Worm (Caenorhabditis elegans): Measurements from ENCODE around the gene B0547.2.

B0547.2 gene

DNA sequence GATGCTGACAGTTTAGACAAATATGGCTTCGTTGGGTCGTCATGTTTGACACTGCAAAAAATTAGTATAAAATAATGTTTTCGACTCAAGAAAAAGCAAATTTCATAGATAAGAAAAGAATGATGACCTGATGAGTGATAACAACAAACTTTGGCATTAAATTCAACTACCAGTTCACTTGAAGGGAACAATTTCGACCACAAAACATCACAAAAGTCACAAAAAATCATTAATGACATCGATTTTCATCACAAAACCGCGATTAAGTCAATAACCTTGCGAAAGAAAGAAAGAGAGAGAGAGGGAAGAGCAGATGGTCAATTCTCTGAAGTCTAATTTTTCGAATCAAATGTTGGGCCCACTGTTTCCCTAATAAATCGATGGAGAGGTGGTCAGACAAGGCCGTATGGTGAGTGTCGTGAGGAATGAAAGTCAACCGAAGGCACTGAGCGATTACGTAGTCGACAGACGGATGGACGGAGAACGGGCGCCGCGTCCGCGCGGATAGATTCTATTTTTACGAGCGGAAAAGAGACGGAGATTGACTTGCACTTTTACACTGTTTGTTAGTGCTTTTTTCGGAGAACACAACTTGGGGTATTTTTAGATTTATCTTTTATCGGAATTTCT, 18.7 kb downstream of the B0547.2 start, which contains the start of gene bec-1:
bec-1 (minus strand) TSS at position 51 of the 630 bp plus-strand sequence.
- TF ChIP-seq T22C8.4 (GFP tag; IDR thresholded peaks at IDR 0.05), result no peak
- TF ChIP-seq cog-1 (tag; optimal IDR thresholded peaks at IDR 0.05), result no peak
- no peak for TF ChIP-seq ztf-29 (GFP tag; IDR thresholded peaks at IDR 0.05)
- no peak for TF ChIP-seq med-1 (GFP tag; optimal IDR thresholded peaks at IDR 0.05; ENCODE audit: insufficient read depth)
- TF ChIP-seq klf-2 (GFP tag; conservative IDR thresholded peaks at IDR 0.05), result no peak
- TF ChIP-seq ztf-23 (GFP tag; IDR thresholded peaks at IDR 0.05), result no peak
- TF ChIP-seq flt-1 (GFP tag; IDR thresholded peaks at IDR 0.05), result no peak
- TF ChIP-seq tab-1 (GFP tag; IDR thresholded peaks at IDR 0.05), result no peak
- TF ChIP-seq ref-1 (GFP tag; conservative IDR thresholded peaks at IDR 0.05), result no peak

DNA sequence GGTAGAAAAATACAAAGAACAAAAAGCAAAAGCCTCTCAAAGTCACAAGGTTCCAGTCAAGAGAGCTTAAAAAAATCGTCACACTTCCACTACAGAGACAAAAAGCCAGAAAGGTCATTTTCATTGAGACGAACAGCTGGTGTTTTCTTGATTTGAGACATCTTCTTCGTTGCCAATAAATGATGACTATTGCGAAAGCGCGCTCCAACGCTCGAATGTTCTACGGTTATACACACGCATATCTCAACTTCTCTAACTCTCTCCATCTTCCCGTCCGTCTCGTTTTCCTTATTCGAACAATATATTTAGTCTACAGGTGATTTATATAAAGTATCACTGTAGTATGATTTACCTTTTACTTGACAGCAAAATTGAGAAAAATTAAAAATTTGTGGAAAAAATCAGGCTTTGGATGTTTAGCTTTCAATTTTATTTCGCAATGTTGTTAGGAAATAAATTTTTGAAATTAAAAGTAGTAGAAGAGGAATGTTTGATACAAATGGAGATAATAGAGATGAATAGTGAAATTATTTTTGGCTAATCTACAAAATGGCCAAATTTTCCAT, 19.6 kb downstream of the B0547.2 start:
- TF ChIP-seq tab-1 (GFP tag; IDR thresholded peaks at IDR 0.05), result no peak
- no peak for TF ChIP-seq med-1 (GFP tag; optimal IDR thresholded peaks at IDR 0.05; ENCODE audit: insufficient read depth)
- TF ChIP-seq ztf-23 (GFP tag; IDR thresholded peaks at IDR 0.05), result no peak
- no peak for TF ChIP-seq ztf-29 (GFP tag; IDR thresholded peaks at IDR 0.05)
- no peak for TF ChIP-seq cog-1 (tag; optimal IDR thresholded peaks at IDR 0.05)
- TF ChIP-seq klf-2 (GFP tag; conservative IDR thresholded peaks at IDR 0.05), result no peak
- no peak for TF ChIP-seq ref-1 (GFP tag; conservative IDR thresholded peaks at IDR 0.05)
- no peak for TF ChIP-seq flt-1 (GFP tag; IDR thresholded peaks at IDR 0.05)
- TF ChIP-seq T22C8.4 (GFP tag; IDR thresholded peaks at IDR 0.05), result no peak

- no peak for TF ChIP-seq cog-1 (tag; optimal IDR thresholded peaks at IDR 0.05)
- no peak for TF ChIP-seq ztf-23 (GFP tag; IDR thresholded peaks at IDR 0.05)
- no peak for TF ChIP-seq klf-2 (GFP tag; conservative IDR thresholded peaks at IDR 0.05)
- no peak for TF ChIP-seq T22C8.4 (GFP tag; IDR thresholded peaks at IDR 0.05)
- TF ChIP-seq ref-1 (GFP tag; conservative IDR thresholded peaks at IDR 0.05), result no peak
- TF ChIP-seq flt-1 (GFP tag; IDR thresholded peaks at IDR 0.05), result no peak
- TF ChIP-seq ztf-29 (GFP tag; IDR thresholded peaks at IDR 0.05), result no peak
- no peak for TF ChIP-seq med-1 (GFP tag; optimal IDR thresholded peaks at IDR 0.05; ENCODE audit: insufficient read depth)
- no peak for TF ChIP-seq tab-1 (GFP tag; IDR thresholded peaks at IDR 0.05)
Observed at ce11 chrIV:5666115-5667028, 20.6 kb downstream of the B0547.2 start.

- no peak for TF ChIP-seq cog-1 (tag; optimal IDR thresholded peaks at IDR 0.05)
- TF ChIP-seq ztf-29 (GFP tag; IDR thresholded peaks at IDR 0.05), result no peak
- TF ChIP-seq ztf-23 (GFP tag; IDR thresholded peaks at IDR 0.05), result no peak
- no peak for TF ChIP-seq med-1 (GFP tag; optimal IDR thresholded peaks at IDR 0.05; ENCODE audit: insufficient read depth)
- TF ChIP-seq flt-1 (GFP tag; IDR thresholded peaks at IDR 0.05), result no peak
- TF ChIP-seq tab-1 (GFP tag; IDR thresholded peaks at IDR 0.05), result no peak
- TF ChIP-seq T22C8.4 (GFP tag; IDR thresholded peaks at IDR 0.05), result no peak
- no peak for TF ChIP-seq ref-1 (GFP tag; conservative IDR thresholded peaks at IDR 0.05)
- TF ChIP-seq klf-2 (GFP tag; conservative IDR thresholded peaks at IDR 0.05), result no peak
Observed at ce11 chrIV:5667191-5667590, 21.4 kb downstream of the B0547.2 start.

- TF ChIP-seq flt-1 (GFP tag; IDR thresholded peaks at IDR 0.05), result no peak
- TF ChIP-seq med-1 (GFP tag; optimal IDR thresholded peaks at IDR 0.05; ENCODE audit: insufficient read depth), result no peak
- no peak for TF ChIP-seq tab-1 (GFP tag; IDR thresholded peaks at IDR 0.05)
- no peak for TF ChIP-seq T22C8.4 (GFP tag; IDR thresholded peaks at IDR 0.05)
- TF ChIP-seq cog-1 (tag; optimal IDR thresholded peaks at IDR 0.05), result no peak
- TF ChIP-seq ztf-23 (GFP tag; IDR thresholded peaks at IDR 0.05), result no peak
- TF ChIP-seq ref-1 (GFP tag; conservative IDR thresholded peaks at IDR 0.05), result no peak
- TF ChIP-seq ztf-29 (GFP tag; IDR thresholded peaks at IDR 0.05), result no peak
- no peak for TF ChIP-seq klf-2 (GFP tag; conservative IDR thresholded peaks at IDR 0.05)
Observed at ce11 chrIV:5669459-5669858, 23.7 kb downstream of the B0547.2 start, which contains the start of gene T19E7.6. TSS of gene T19E7.6 (minus strand) at chrIV:5669503.

- no peak for TF ChIP-seq cog-1 (tag; optimal IDR thresholded peaks at IDR 0.05)
Observed at ce11 chrIV:5671325-5671724, 25.5 kb downstream of the B0547.2 start.

- no peak for TF ChIP-seq ztf-29 (GFP tag; IDR thresholded peaks at IDR 0.05)
- TF ChIP-seq med-1 (GFP tag; optimal IDR thresholded peaks at IDR 0.05; ENCODE audit: insufficient read depth), result no peak
- TF ChIP-seq T22C8.4 (GFP tag; IDR thresholded peaks at IDR 0.05), result no peak
- TF ChIP-seq cog-1 (tag; optimal IDR thresholded peaks at IDR 0.05), result no peak
- TF ChIP-seq ref-1 (GFP tag; conservative IDR thresholded peaks at IDR 0.05), result no peak
- TF ChIP-seq tab-1 (GFP tag; IDR thresholded peaks at IDR 0.05), result no peak
- TF ChIP-seq klf-2 (GFP tag; conservative IDR thresholded peaks at IDR 0.05), result no peak
- no peak for TF ChIP-seq ztf-23 (GFP tag; IDR thresholded peaks at IDR 0.05)
- TF ChIP-seq flt-1 (GFP tag; IDR thresholded peaks at IDR 0.05), result no peak
Observed at ce11 chrIV:5674435-5674834, 28.6 kb downstream of the B0547.2 start, which contains the start of gene srd-5. TSS of gene srd-5 (minus strand) at chrIV:5674535.

- TF ChIP-seq klf-2 (GFP tag; conservative IDR thresholded peaks at IDR 0.05) (no peak), flt-1 (GFP tag; IDR thresholded peaks at IDR 0.05) (no peak), ztf-29 (GFP tag; IDR thresholded peaks at IDR 0.05) (no peak), ztf-23 (GFP tag; IDR thresholded peaks at IDR 0.05) (no peak), cog-1 (tag; optimal IDR thresholded peaks at IDR 0.05) (no peak), T22C8.4 (GFP tag; IDR thresholded peaks at IDR 0.05) (no peak), tab-1 (GFP tag; IDR thresholded peaks at IDR 0.05) (no peak), ref-1 (GFP tag; conservative IDR thresholded peaks at IDR 0.05) (no peak), med-1 (GFP tag; optimal IDR thresholded peaks at IDR 0.05; ENCODE audit: insufficient read depth) (no peak)
Observed at ce11 chrIV:5678044-5678443, 32.2 kb downstream of the B0547.2 start, which contains the start of gene C55C3.4. TSS of gene C55C3.4 (minus strand) at chrIV:5678144.

All from whole organism, midembryonic.